Worm (Caenorhabditis elegans) whole organism, mixed stage, embryonic: ENCODE results near the gene C18F10.7.

Experiments used
- M03D4.4 ChIP-seq: sonication (generic microtip); optimal IDR thresholded peaks from 2 replicates; lab custom pipeline; 2017; ENCODE audit warnings: mild to moderate bottlenecking, missing genetic modification characterization, missing compliant biosample characterization
- bed-3 ChIP-seq: fragments of 200-800 bp; sonication (Bioruptor generic); optimal IDR thresholded peaks from 3 replicates; lab custom pipeline; 2018; ENCODE audit warnings: mild to moderate bottlenecking, missing genetic modification characterization, moderate library complexity, missing compliant biosample characterization
- blmp-1 ChIP-seq: fragments of 150-350 bp; optimal IDR thresholded peaks from 2 replicates; lab custom pipeline; 2014; ENCODE audit warnings: missing biosample characterization, missing genetic modification characterization
- ceh-39 ChIP-seq: fragments of 150-350 bp; optimal IDR thresholded peaks from 2 replicates; lab custom pipeline; 2014; ENCODE audit warnings: missing biosample characterization, missing genetic modification characterization
- ceh-83 ChIP-seq: fragments of 200-800 bp; sonication (Bioruptor generic); optimal IDR thresholded peaks from 2 replicates; lab custom pipeline; 2018; ENCODE audit warnings: mild to moderate bottlenecking, missing genetic modification characterization, missing compliant biosample characterization
- ces-1 ChIP-seq: fragments of 150-350 bp; optimal IDR thresholded peaks from 2 replicates; lab custom pipeline; 2014; ENCODE audit warnings: missing biosample characterization, missing genetic modification reagents, missing genetic modification characterization
- cnd-1 ChIP-seq: fragments of 200-800 bp; sonication (Bioruptor generic); optimal IDR thresholded peaks from 2 replicates; lab custom pipeline; 2018; ENCODE audit warnings: mild to moderate bottlenecking, missing genetic modification characterization, missing compliant biosample characterization
- drap-1 ChIP-seq: fragments of 200-800 bp; sonication (Bioruptor generic); optimal IDR thresholded peaks from 3 replicates; lab custom pipeline; 2018; ENCODE audit warnings: mild to moderate bottlenecking, missing genetic modification characterization, missing compliant biosample characterization
- elt-1 ChIP-seq: sonication (generic microtip); optimal IDR thresholded peaks from 2 replicates; lab custom pipeline; 2017; ENCODE audit warnings: missing genetic modification characterization, mild to moderate bottlenecking, missing compliant biosample characterization, antibody characterized with exemption, moderate library complexity, borderline replicate concordance; ENCODE audit not compliant: insufficient read depth
- elt-3 ChIP-seq: fragments of 150-350 bp; optimal IDR thresholded peaks from 2 replicates; lab custom pipeline; 2014; ENCODE audit warnings: missing biosample characterization, missing genetic modification characterization
- ham-2 ChIP-seq: fragments of 200-800 bp; sonication (Bioruptor generic); optimal IDR thresholded peaks from 2 replicates; lab custom pipeline; 2018; ENCODE audit warnings: mild to moderate bottlenecking, missing genetic modification characterization, missing compliant biosample characterization
- hlh-1 ChIP-seq: fragments of 150-350 bp; optimal IDR thresholded peaks from 2 replicates; lab custom pipeline; 2014; ENCODE audit warnings: missing biosample characterization, missing genetic modification reagents, missing genetic modification characterization
- lin-13 ChIP-seq: fragments of 150-350 bp; optimal IDR thresholded peaks from 2 replicates; lab custom pipeline; 2014; ENCODE audit warnings: missing biosample characterization, missing genetic modification characterization
- lin-32 ChIP-seq: fragments of 200-800 bp; sonication (Bioruptor generic); optimal IDR thresholded peaks from 2 replicates; lab custom pipeline; 2018; ENCODE audit warnings: mild to moderate bottlenecking, missing genetic modification characterization, missing compliant biosample characterization
- lsy-2 ChIP-seq: fragments of 150-350 bp; optimal IDR thresholded peaks from 2 replicates; lab custom pipeline; 2014; ENCODE audit warnings: missing biosample characterization, missing genetic modification characterization
- mab-5 ChIP-seq: fragments of 150-350 bp; optimal IDR thresholded peaks from 2 replicates; lab custom pipeline; 2014; ENCODE audit warnings: missing biosample characterization, missing genetic modification characterization
- mep-1 ChIP-seq: fragments of 150-350 bp; optimal IDR thresholded peaks from 2 replicates; lab custom pipeline; 2017; ENCODE audit warnings: missing biosample characterization, missing genetic modification reagents, missing genetic modification characterization, inconsistent platforms
- mls-2 ChIP-seq: sonication (generic microtip); optimal IDR thresholded peaks from 2 replicates; lab custom pipeline; 2016; ENCODE audit warnings: mild to moderate bottlenecking, missing genetic modification characterization, moderate library complexity, missing compliant biosample characterization
- nhr-12 ChIP-seq: fragments of 150-350 bp; optimal IDR thresholded peaks from 2 replicates; lab custom pipeline; 2014; ENCODE audit warnings: missing biosample characterization, missing genetic modification characterization
- nhr-2 ChIP-seq: fragments of 150-350 bp; optimal IDR thresholded peaks from 2 replicates; lab custom pipeline; 2014; ENCODE audit warnings: missing biosample characterization, missing genetic modification characterization
- nhr-237 ChIP-seq: fragments of 150-350 bp; optimal IDR thresholded peaks from 2 replicates; lab custom pipeline; 2014; ENCODE audit warnings: missing biosample characterization, missing genetic modification characterization
- nhr-28 ChIP-seq: fragments of 150-350 bp; optimal IDR thresholded peaks from 2 replicates; lab custom pipeline; 2014; ENCODE audit warnings: missing biosample characterization, missing genetic modification characterization
- nhr-76 ChIP-seq: sonication (generic microtip); optimal IDR thresholded peaks from 2 replicates; lab custom pipeline; 2017; ENCODE audit warnings: missing biosample characterization, missing genetic modification characterization
- pha-4 ChIP-seq: fragments of 150-350 bp; optimal IDR thresholded peaks from 2 replicates; lab custom pipeline; 2018; ENCODE audit warnings: missing biosample characterization, missing genetic modification reagents, missing genetic modification characterization
- sem-2 ChIP-seq: fragments of 200-800 bp; sonication (Bioruptor generic); optimal IDR thresholded peaks from 2 replicates; lab custom pipeline; 2018; ENCODE audit warnings: mild to moderate bottlenecking, missing genetic modification characterization, missing compliant biosample characterization
- snpc-4 ChIP-seq: fragments of 150-350 bp; optimal IDR thresholded peaks from 2 replicates; lab custom pipeline; 2014; ENCODE audit warnings: missing biosample characterization, missing genetic modification characterization
- sptf-1 ChIP-seq: sonication (generic microtip); optimal IDR thresholded peaks from 2 replicates; lab custom pipeline; 2017; ENCODE audit warnings: mild to moderate bottlenecking, missing genetic modification characterization, moderate library complexity, missing compliant biosample characterization
- tbx-8 ChIP-seq: fragments of 200-800 bp; sonication (Bioruptor generic); optimal IDR thresholded peaks from 2 replicates; lab custom pipeline; 2018; ENCODE audit warnings: mild to moderate bottlenecking, missing genetic modification characterization, moderate library complexity, missing compliant biosample characterization
- unc-39 ChIP-seq: fragments of 150-350 bp; optimal IDR thresholded peaks from 2 replicates; lab custom pipeline; 2014; ENCODE audit warnings: missing biosample characterization, missing genetic modification characterization
- unc-62 ChIP-seq: fragments of 150-350 bp; optimal IDR thresholded peaks from 2 replicates; lab custom pipeline; 2014; ENCODE audit warnings: missing biosample characterization, missing genetic modification reagents, missing genetic modification characterization
- zip-8 ChIP-seq: fragments of 150-350 bp; optimal IDR thresholded peaks from 2 replicates; lab custom pipeline; 2014; ENCODE audit warnings: missing biosample characterization, missing genetic modification characterization
- ztf-11 ChIP-seq: fragments of 150-350 bp; optimal IDR thresholded peaks from 2 replicates; lab custom pipeline; 2014; ENCODE audit warnings: missing biosample characterization, missing genetic modification characterization

C18F10.7 gene

DNA sequence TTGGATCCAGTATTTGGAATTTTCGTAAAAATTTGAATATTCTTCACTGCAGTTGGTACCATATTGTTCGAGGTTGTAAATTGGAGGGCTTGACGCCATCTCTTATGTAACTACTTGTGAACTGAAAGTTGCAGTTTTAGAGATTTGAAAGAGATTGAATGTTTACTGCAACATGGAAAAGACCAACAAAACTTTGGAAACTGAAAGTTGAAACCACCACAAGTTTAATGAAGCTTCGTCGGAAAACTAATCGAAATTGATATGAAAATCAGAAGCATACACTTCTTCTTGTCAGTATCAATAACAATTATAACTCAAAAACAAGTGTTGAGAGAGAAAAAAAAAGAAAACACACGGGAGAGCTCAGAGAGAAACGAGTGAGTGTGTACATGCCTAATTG lies 10.1 kb downstream of the C18F10.7 start, which contains the start of gene srg-7:
srg-7 (minus strand) TSS at position 101 of the 400 bp plus-strand sequence.
- TF ChIP-seq blmp-1 (tag; lab: Kevin White, UChicago) (no peak), mab-5 (tag; lab: Kevin White, UChicago) (no peak), cnd-1 (tag; lab: Kevin White, UChicago) (no peak), tbx-8 (no peak), nhr-12 (no peak), nhr-28 (tag; lab: Kevin White, UChicago) (no peak), nhr-2 (tag; lab: Kevin White, UChicago) (no peak), lsy-2 (tag; lab: Kevin White, UChicago) (no peak), unc-62 (no peak), M03D4.4 (no peak), bed-3 (GFP tag; lab: Kevin White, UChicago) (no peak), ztf-11 (tag; lab: Kevin White, UChicago) (no peak), ceh-39 (tag; lab: Kevin White, UChicago) (no peak), ham-2 (no peak), mep-1 (tag; lab: Kevin White, UChicago) (no peak), elt-1 (no peak), unc-39 (tag; lab: Kevin White, UChicago) (no peak), nhr-237 (tag; lab: Kevin White, UChicago) (no peak), zip-8 (tag; lab: Kevin White, UChicago) (no peak), sem-2 (no peak)
- TF ChIP-seq, all 35 proteins: peak for 0

DNA sequence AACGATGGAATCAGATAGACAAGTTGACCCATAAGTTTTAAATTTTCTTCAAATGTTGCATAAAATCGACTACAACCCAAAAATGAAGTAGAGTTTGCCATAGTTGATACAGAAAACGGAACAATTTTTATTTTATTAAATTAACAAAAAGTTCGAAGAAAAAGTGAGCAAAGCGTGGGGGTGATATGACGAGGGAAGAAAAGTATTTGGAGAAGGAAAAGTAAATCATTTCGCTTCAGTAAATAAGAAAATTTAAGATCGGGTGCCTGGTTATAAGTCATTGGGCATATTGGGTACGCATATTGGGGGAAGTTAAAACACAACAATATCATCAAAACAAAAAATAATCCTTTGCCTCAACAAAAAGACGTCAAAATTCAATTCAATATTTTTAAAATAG lies 12.2 kb downstream of the C18F10.7 start, which contains the start of gene srg-6:
srg-6 (minus strand) TSS at position 101 of the 400 bp plus-strand sequence.
- no peak for TF ChIP-seq mep-1 (tag; lab: Kevin White, UChicago)
- no peak for TF ChIP-seq sem-2
- no peak for TF ChIP-seq unc-39 (tag; lab: Kevin White, UChicago)
- no peak for TF ChIP-seq bed-3 (GFP tag; lab: Kevin White, UChicago)
- no peak for TF ChIP-seq elt-3 (tag; lab: Kevin White, UChicago)
- no peak for TF ChIP-seq snpc-4 (tag; lab: Kevin White, UChicago)
- TF ChIP-seq elt-1, result no peak
- no peak for TF ChIP-seq lin-32 (GFP tag; lab: Kevin White, UChicago)
- TF ChIP-seq drap-1, result no peak

DNA sequence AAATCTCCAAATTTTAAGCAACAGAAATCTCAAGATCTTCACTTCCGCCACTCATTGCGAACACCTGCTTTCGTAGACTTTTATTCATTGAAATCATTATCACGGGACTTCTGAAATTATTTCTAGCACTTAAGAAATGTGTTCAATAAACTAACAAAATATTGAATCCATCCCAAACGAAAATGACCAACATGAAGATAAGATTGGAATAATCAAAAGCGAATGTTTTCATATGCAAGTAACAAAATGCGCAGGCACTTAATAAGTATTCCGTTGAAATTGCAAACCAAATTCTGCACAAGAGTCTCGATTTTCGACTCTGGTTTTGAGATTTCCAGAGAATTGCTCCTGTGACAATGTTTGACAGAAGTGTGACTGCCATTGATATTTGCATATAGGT lies 13.7 kb downstream of the C18F10.7 start, which contains the start of gene srg-5:
srg-5 (minus strand) TSS at position 101 of the 400 bp plus-strand sequence.
- TF ChIP-seq mls-2 (tag; lab: Kevin White, UChicago) (no peak), ces-1 (GFP tag; lab: Kevin White, UChicago) (no peak), elt-1 (no peak), bed-3 (GFP tag; lab: Kevin White, UChicago) (no peak), M03D4.4 (no peak), snpc-4 (tag; lab: Kevin White, UChicago) (no peak), unc-62 (no peak)
- TF ChIP-seq, all 35 proteins: peak for 0

DNA sequence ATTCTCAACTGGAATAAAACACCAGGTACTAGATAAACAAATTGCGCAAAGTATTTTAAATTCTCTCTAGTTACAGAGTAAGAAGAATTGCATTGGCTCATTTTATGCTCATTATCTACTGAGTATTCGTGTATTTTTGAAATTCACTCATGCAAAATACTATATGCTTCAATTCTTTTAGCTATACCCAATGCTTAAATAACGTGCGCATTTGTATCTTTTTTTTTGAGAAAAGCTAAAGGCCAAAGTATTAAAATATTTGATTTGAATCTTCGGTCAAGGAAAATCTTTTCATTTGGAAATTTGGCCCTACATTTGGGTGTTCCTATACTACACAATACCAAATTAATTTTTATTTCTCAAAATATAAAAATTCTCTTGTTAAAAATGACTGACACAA lies 16.2 kb downstream of the C18F10.7 start, which contains the start of gene srg-4:
srg-4 (minus strand) TSS at position 101 of the 400 bp plus-strand sequence.
- TF ChIP-seq sptf-1 (tag; lab: Kevin White, UChicago) (no peak), nhr-12 (no peak), pha-4 (tag; lab: Kevin White, UChicago) (no peak), lsy-2 (tag; lab: Kevin White, UChicago) (no peak), mep-1 (tag; lab: Kevin White, UChicago) (no peak), drap-1 (no peak), ces-1 (GFP tag; lab: Kevin White, UChicago) (no peak), ceh-83 (no peak), elt-3 (tag; lab: Kevin White, UChicago) (no peak), nhr-28 (tag; lab: Kevin White, UChicago) (no peak), snpc-4 (tag; lab: Kevin White, UChicago) (no peak)

DNA sequence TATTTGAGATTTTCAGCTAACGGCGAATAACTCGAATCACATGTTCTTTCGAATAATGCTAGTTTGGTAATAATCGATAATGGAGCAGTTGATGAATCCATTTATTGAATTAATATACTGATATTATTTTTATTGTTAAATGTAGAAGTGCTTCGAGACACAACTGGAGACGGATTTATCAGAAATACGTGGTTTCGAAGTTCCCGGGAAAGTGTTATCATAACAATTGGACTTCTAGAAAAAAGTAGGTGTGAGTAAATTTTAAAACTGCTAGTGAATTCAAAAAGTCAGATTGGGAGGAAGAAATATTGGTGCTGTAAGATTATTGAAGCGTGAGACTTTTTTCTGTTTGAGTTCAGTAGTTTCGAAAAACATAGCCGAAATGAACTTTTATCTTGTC lies 18.0 kb downstream of the C18F10.7 start, which contains the start of gene srg-2:
srg-2 (minus strand) TSS at position 101 of the 400 bp plus-strand sequence.
- TF ChIP-seq blmp-1 (tag; lab: Kevin White, UChicago), result no peak
- no peak for TF ChIP-seq ceh-83
- TF ChIP-seq cnd-1 (tag; lab: Kevin White, UChicago), result no peak
- TF ChIP-seq lin-13 (tag; lab: Kevin White, UChicago), result no peak
- no peak for TF ChIP-seq nhr-12
- TF ChIP-seq nhr-76, result no peak
- TF ChIP-seq mep-1 (tag; lab: Kevin White, UChicago), result no peak
- no peak for TF ChIP-seq unc-39 (tag; lab: Kevin White, UChicago)
- TF ChIP-seq lin-32 (GFP tag; lab: Kevin White, UChicago), result no peak
- no peak for TF ChIP-seq nhr-237 (tag; lab: Kevin White, UChicago)
- no peak for TF ChIP-seq hlh-1 (tag; lab: Kevin White, UChicago)
- no peak for TF ChIP-seq drap-1
- TF ChIP-seq sptf-1 (tag; lab: Kevin White, UChicago), result no peak
- TF ChIP-seq pha-4 (tag; lab: Kevin White, UChicago), result no peak
